Fruit fly (Drosophila melanogaster) Kc167 (cell line): ENCODE data around the gene CG15403.

Source experiments
- Myc ChIP-seq: fragments of >200 bp; optimal IDR thresholded peaks from 2 replicates; lab custom pipeline; 2017; ENCODE audit warnings: missing external identifiers
- h ChIP-seq: fragments of >200 bp; optimal IDR thresholded peaks from 3 replicates; lab custom pipeline; 2018; ENCODE audit warnings: missing external identifiers
- psq ChIP-seq: fragments of >200 bp; optimal IDR thresholded peaks from 2 replicates; lab custom pipeline; 2017; ENCODE audit warnings: missing external identifiers

DNA sequence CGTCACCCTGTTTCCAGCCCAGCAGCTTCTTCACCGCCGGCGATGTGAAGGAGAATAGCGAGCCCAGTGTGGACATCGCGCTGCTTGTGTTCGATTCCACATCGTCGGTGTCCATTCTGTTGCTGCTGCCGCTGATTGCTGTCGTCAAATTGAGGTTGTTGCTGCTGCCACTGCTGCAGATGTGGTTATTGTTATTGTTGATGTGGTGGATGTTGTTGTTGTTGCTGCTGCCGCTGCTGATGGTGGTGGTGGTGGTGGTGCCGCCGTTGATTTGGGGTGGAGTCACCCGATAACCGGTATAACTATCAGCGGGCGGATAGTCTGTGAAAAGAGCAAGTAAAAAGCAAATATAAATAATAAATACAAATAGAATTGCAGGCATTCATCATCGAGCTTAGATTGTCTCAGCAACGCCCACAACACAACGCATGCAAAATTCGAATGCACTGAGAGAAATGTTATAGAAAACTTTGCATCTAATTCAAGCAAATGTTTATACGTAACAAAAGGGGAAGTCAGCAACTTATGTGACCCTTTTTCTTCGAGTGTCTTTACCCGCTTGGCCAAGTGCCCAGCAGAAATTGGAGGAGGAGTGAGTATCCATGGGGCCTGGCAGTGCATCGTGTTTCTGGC is 20.6 kb downstream of the CG15403 start:
- TF ChIP-seq Myc (no peak), h (lab: Kevin White, UChicago) (no peak), psq (lab: Kevin White, UChicago) (no peak)
